Worm (Caenorhabditis elegans) whole organism, mixed stage, embryonic: ENCODE measurements around the gene daf-7.

ENCODE experiments used
- M03D4.4 ChIP-seq: sonication (generic microtip); optimal IDR thresholded peaks from 2 replicates; lab custom pipeline; 2017; ENCODE audit warnings: mild to moderate bottlenecking, missing genetic modification characterization, missing compliant biosample characterization
- bed-3 ChIP-seq: fragments of 200-800 bp; sonication (Bioruptor generic); optimal IDR thresholded peaks from 3 replicates; lab custom pipeline; 2018; ENCODE audit warnings: mild to moderate bottlenecking, missing genetic modification characterization, moderate library complexity, missing compliant biosample characterization
- blmp-1 ChIP-seq: fragments of 150-350 bp; optimal IDR thresholded peaks from 2 replicates; lab custom pipeline; 2014; ENCODE audit warnings: missing biosample characterization, missing genetic modification characterization
- ceh-39 ChIP-seq: fragments of 150-350 bp; optimal IDR thresholded peaks from 2 replicates; lab custom pipeline; 2014; ENCODE audit warnings: missing biosample characterization, missing genetic modification characterization
- ceh-43 ChIP-seq: fragments of 200-800 bp; sonication (Bioruptor generic); optimal IDR thresholded peaks from 2 replicates; lab custom pipeline; 2018; ENCODE audit warnings: mild to moderate bottlenecking, missing genetic modification characterization, moderate library complexity, missing compliant biosample characterization
- ceh-83 ChIP-seq: fragments of 200-800 bp; sonication (Bioruptor generic); optimal IDR thresholded peaks from 2 replicates; lab custom pipeline; 2018; ENCODE audit warnings: mild to moderate bottlenecking, missing genetic modification characterization, missing compliant biosample characterization
- ces-1 ChIP-seq: fragments of 150-350 bp; optimal IDR thresholded peaks from 2 replicates; lab custom pipeline; 2014; ENCODE audit warnings: missing biosample characterization, missing genetic modification reagents, missing genetic modification characterization
- cnd-1 ChIP-seq: fragments of 200-800 bp; sonication (Bioruptor generic); optimal IDR thresholded peaks from 2 replicates; lab custom pipeline; 2018; ENCODE audit warnings: mild to moderate bottlenecking, missing genetic modification characterization, missing compliant biosample characterization
- drap-1 ChIP-seq: fragments of 200-800 bp; sonication (Bioruptor generic); optimal IDR thresholded peaks from 3 replicates; lab custom pipeline; 2018; ENCODE audit warnings: mild to moderate bottlenecking, missing genetic modification characterization, missing compliant biosample characterization
- elt-1 ChIP-seq: sonication (generic microtip); optimal IDR thresholded peaks from 2 replicates; lab custom pipeline; 2017; ENCODE audit warnings: missing genetic modification characterization, mild to moderate bottlenecking, missing compliant biosample characterization, antibody characterized with exemption, moderate library complexity, borderline replicate concordance; ENCODE audit not compliant: insufficient read depth
- elt-3 ChIP-seq: fragments of 150-350 bp; optimal IDR thresholded peaks from 2 replicates; lab custom pipeline; 2014; ENCODE audit warnings: missing biosample characterization, missing genetic modification characterization
- flh-1 ChIP-seq: fragments of 200-800 bp; sonication (Bioruptor generic); optimal IDR thresholded peaks from 2 replicates; lab custom pipeline; 2018; ENCODE audit warnings: mild to moderate bottlenecking, missing genetic modification characterization, moderate library complexity, missing compliant biosample characterization
- ham-2 ChIP-seq: fragments of 200-800 bp; sonication (Bioruptor generic); optimal IDR thresholded peaks from 2 replicates; lab custom pipeline; 2018; ENCODE audit warnings: mild to moderate bottlenecking, missing genetic modification characterization, missing compliant biosample characterization
- hlh-1 ChIP-seq: fragments of 150-350 bp; optimal IDR thresholded peaks from 2 replicates; lab custom pipeline; 2014; ENCODE audit warnings: missing biosample characterization, missing genetic modification reagents, missing genetic modification characterization
- lin-13 ChIP-seq: fragments of 150-350 bp; optimal IDR thresholded peaks from 2 replicates; lab custom pipeline; 2014; ENCODE audit warnings: missing biosample characterization, missing genetic modification characterization
- lin-32 ChIP-seq: fragments of 200-800 bp; sonication (Bioruptor generic); optimal IDR thresholded peaks from 2 replicates; lab custom pipeline; 2018; ENCODE audit warnings: mild to moderate bottlenecking, missing genetic modification characterization, missing compliant biosample characterization
- lsy-2 ChIP-seq: fragments of 150-350 bp; optimal IDR thresholded peaks from 2 replicates; lab custom pipeline; 2014; ENCODE audit warnings: missing biosample characterization, missing genetic modification characterization
- mab-5 ChIP-seq: fragments of 150-350 bp; optimal IDR thresholded peaks from 2 replicates; lab custom pipeline; 2014; ENCODE audit warnings: missing biosample characterization, missing genetic modification characterization
- mep-1 ChIP-seq: fragments of 150-350 bp; optimal IDR thresholded peaks from 2 replicates; lab custom pipeline; 2017; ENCODE audit warnings: missing biosample characterization, missing genetic modification reagents, missing genetic modification characterization, inconsistent platforms
- mls-2 ChIP-seq: sonication (generic microtip); optimal IDR thresholded peaks from 2 replicates; lab custom pipeline; 2016; ENCODE audit warnings: mild to moderate bottlenecking, missing genetic modification characterization, moderate library complexity, missing compliant biosample characterization
- nhr-12 ChIP-seq: fragments of 150-350 bp; optimal IDR thresholded peaks from 2 replicates; lab custom pipeline; 2014; ENCODE audit warnings: missing biosample characterization, missing genetic modification characterization
- nhr-2 ChIP-seq: fragments of 150-350 bp; optimal IDR thresholded peaks from 2 replicates; lab custom pipeline; 2014; ENCODE audit warnings: missing biosample characterization, missing genetic modification characterization
- nhr-237 ChIP-seq: fragments of 150-350 bp; optimal IDR thresholded peaks from 2 replicates; lab custom pipeline; 2014; ENCODE audit warnings: missing biosample characterization, missing genetic modification characterization
- nhr-28 ChIP-seq: fragments of 150-350 bp; optimal IDR thresholded peaks from 2 replicates; lab custom pipeline; 2014; ENCODE audit warnings: missing biosample characterization, missing genetic modification characterization
- nhr-76 ChIP-seq: sonication (generic microtip); optimal IDR thresholded peaks from 2 replicates; lab custom pipeline; 2017; ENCODE audit warnings: missing biosample characterization, missing genetic modification characterization
- pha-4 ChIP-seq: fragments of 150-350 bp; optimal IDR thresholded peaks from 2 replicates; lab custom pipeline; 2018; ENCODE audit warnings: missing biosample characterization, missing genetic modification reagents, missing genetic modification characterization
- sem-2 ChIP-seq: fragments of 200-800 bp; sonication (Bioruptor generic); optimal IDR thresholded peaks from 2 replicates; lab custom pipeline; 2018; ENCODE audit warnings: mild to moderate bottlenecking, missing genetic modification characterization, missing compliant biosample characterization
- snpc-4 ChIP-seq: fragments of 150-350 bp; optimal IDR thresholded peaks from 2 replicates; lab custom pipeline; 2014; ENCODE audit warnings: missing biosample characterization, missing genetic modification characterization
- sptf-1 ChIP-seq: sonication (generic microtip); optimal IDR thresholded peaks from 2 replicates; lab custom pipeline; 2017; ENCODE audit warnings: mild to moderate bottlenecking, missing genetic modification characterization, moderate library complexity, missing compliant biosample characterization
- tbx-8 ChIP-seq: fragments of 200-800 bp; sonication (Bioruptor generic); optimal IDR thresholded peaks from 2 replicates; lab custom pipeline; 2018; ENCODE audit warnings: mild to moderate bottlenecking, missing genetic modification characterization, moderate library complexity, missing compliant biosample characterization
- unc-120 ChIP-seq: sonication (generic microtip); optimal IDR thresholded peaks from 2 replicates; lab custom pipeline; 2017; ENCODE audit warnings: missing genetic modification characterization, missing compliant biosample characterization; ENCODE audit not compliant: poor library complexity, severe bottlenecking
- unc-39 ChIP-seq: fragments of 150-350 bp; optimal IDR thresholded peaks from 2 replicates; lab custom pipeline; 2014; ENCODE audit warnings: missing biosample characterization, missing genetic modification characterization
- unc-62 ChIP-seq: fragments of 150-350 bp; optimal IDR thresholded peaks from 2 replicates; lab custom pipeline; 2014; ENCODE audit warnings: missing biosample characterization, missing genetic modification reagents, missing genetic modification characterization
- zip-8 ChIP-seq: fragments of 150-350 bp; optimal IDR thresholded peaks from 2 replicates; lab custom pipeline; 2014; ENCODE audit warnings: missing biosample characterization, missing genetic modification characterization
- ztf-11 ChIP-seq: fragments of 150-350 bp; optimal IDR thresholded peaks from 2 replicates; lab custom pipeline; 2014; ENCODE audit warnings: missing biosample characterization, missing genetic modification characterization

daf-7 gene

ce11 chrIII:835713-836278, 24.2 kb downstream of the daf-7 start:
- TF ChIP-seq cnd-1 (peak; percentile 40), sem-2 (peak; percentile 62), blmp-1 (no peak), ceh-43 (GFP tag; lab: Kevin White, UChicago) (peak; percentile 48), mab-5 (tag; lab: Kevin White, UChicago) (no peak), mep-1 (no peak), nhr-28 (tag; lab: Kevin White, UChicago) (no peak), tbx-8 (GFP tag; lab: Kevin White, UChicago) (peak; percentile 66), unc-39 (peak; percentile 50), snpc-4 (no peak), nhr-237 (tag; lab: Kevin White, UChicago) (peak; percentile 60), flh-1 (GFP tag; lab: Kevin White, UChicago) (peak; percentile 69), bed-3 (GFP tag; lab: Kevin White, UChicago) (peak; percentile 38), elt-1 (tag; lab: Kevin White, UChicago) (no peak), ceh-39 (tag; lab: Kevin White, UChicago) (no peak), nhr-2 (tag; lab: Kevin White, UChicago) (no peak), ceh-83 (peak; percentile 64), unc-120 (tag; lab: Kevin White, UChicago) (peak; percentile 53), lin-13 (no peak), lin-32 (GFP tag; lab: Kevin White, UChicago) (peak; percentile 3), pha-4 (tag; lab: Kevin White, UChicago) (peak; percentile 20), zip-8 (no peak), ztf-11 (tag; lab: Kevin White, UChicago) (no peak), lsy-2 (tag; lab: Kevin White, UChicago) (peak; percentile 4), nhr-76 (tag; lab: Kevin White, UChicago) (no peak), drap-1 (peak; percentile 76), unc-62 (GFP tag; lab: Kevin White, UChicago) (peak; percentile 14), elt-3 (tag; lab: Kevin White, UChicago) (peak; percentile 85), ham-2 (GFP tag; lab: Kevin White, UChicago) (peak; percentile 47), nhr-12 (tag; lab: Kevin White, UChicago) (no peak), M03D4.4 (tag; lab: Kevin White, UChicago) (peak; percentile 57), hlh-1 (tag; lab: Kevin White, UChicago) (no peak), ces-1 (peak; percentile 46), sptf-1 (peak; percentile 88), mls-2 (tag; lab: Kevin White, UChicago) (peak; percentile 79)

ce11 chrIII:839491-839890, 27.8 kb downstream of the daf-7 start, which contains the start of gene dos-3:
Gene dos-3, minus strand, starts transcription at chrIII:839591.
- TF ChIP-seq drap-1: no peak
- TF ChIP-seq elt-3 (tag; lab: Kevin White, UChicago): no peak
- no peak for TF ChIP-seq bed-3 (GFP tag; lab: Kevin White, UChicago)
- no peak for TF ChIP-seq cnd-1
- no peak for TF ChIP-seq mab-5 (tag; lab: Kevin White, UChicago)
- TF ChIP-seq nhr-237 (tag; lab: Kevin White, UChicago): no peak
- TF ChIP-seq lin-13: no peak
- TF ChIP-seq ceh-83: no peak
- TF ChIP-seq unc-62 (GFP tag; lab: Kevin White, UChicago): no peak
- no peak for TF ChIP-seq sem-2
- no peak for TF ChIP-seq nhr-12 (tag; lab: Kevin White, UChicago)
- TF ChIP-seq snpc-4: no peak
- no peak for TF ChIP-seq lin-32 (GFP tag; lab: Kevin White, UChicago)
- TF ChIP-seq nhr-2 (tag; lab: Kevin White, UChicago): no peak
- no peak for TF ChIP-seq zip-8
- no peak for TF ChIP-seq tbx-8 (GFP tag; lab: Kevin White, UChicago)
- TF ChIP-seq elt-1 (tag; lab: Kevin White, UChicago): no peak
- no peak for TF ChIP-seq pha-4 (tag; lab: Kevin White, UChicago)
- TF ChIP-seq, all 35 proteins: peak for 0

ce11 chrIII:841177-841576, 29.5 kb downstream of the daf-7 start, which contains the start of gene K02F3.9:
Gene K02F3.9, minus strand, starts transcription at chrIII:841366.
- TF ChIP-seq snpc-4 (no peak), flh-1 (GFP tag; lab: Kevin White, UChicago) (no peak), elt-3 (tag; lab: Kevin White, UChicago) (no peak)
